Fruit fly (Drosophila melanogaster): ENCODE data around the gene Acp95EF.
A peak's percentile ranks its signal among the peaks of the same experiment; 100 is the strongest.

The Acp95EF gene

DNA sequence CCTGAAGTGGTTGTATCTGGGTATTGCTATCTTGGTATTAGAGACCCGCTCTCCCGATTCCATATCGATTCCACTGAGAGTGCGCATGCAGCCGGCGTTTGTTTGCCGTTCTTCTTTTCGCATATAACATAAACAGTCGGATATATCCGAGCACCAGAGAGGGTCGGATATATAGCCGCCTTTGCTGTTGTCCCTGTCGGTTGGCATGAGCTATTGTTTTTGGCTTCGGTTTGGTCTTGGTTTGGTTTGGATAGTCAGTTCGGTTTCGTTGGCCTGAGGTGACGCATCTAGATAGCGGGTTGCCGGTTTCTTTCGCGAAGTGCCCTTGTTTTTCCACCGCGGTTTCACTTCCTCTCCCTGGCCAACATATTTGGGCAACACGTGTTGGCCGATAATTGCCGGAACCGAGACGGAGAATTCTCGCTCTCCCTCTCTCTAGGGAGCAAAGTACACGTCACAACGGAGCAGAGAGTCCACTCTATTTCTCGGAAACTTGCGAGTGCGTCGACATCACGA lies 44.1 kb downstream of the Acp95EF start, which contains the start of gene Orct2 (continued):
- no peak for TF ChIP-seq trem (tag; optimal IDR thresholded peaks at IDR 0.05)
- no peak for TF ChIP-seq CG8089 (GFP tag; optimal IDR thresholded peaks at IDR 0.05)
- TF ChIP-seq CG14667 (GFP tag; IDR thresholded peaks at IDR 0.05): no peak
- no peak for TF ChIP-seq Bdp1 (GFP tag; optimal IDR thresholded peaks at IDR 0.05)
- TF ChIP-seq Opbp (GFP tag; IDR thresholded peaks at IDR 0.05; ENCODE audit: partially characterized antibody): no peak
- no peak for TF ChIP-seq CG42726 (GFP tag; IDR thresholded peaks at IDR 0.05; ENCODE audit: partially characterized antibody)
- TF ChIP-seq unpg (GFP tag; optimal IDR thresholded peaks at IDR 0.05): no peak
- peak; percentile 58 for TF ChIP-seq exex (tag; optimal IDR thresholded peaks at IDR 0.05)
- peak; percentile 53 for TF ChIP-seq ftz-f1 (GFP tag; optimal IDR thresholded peaks at IDR 0.05)
- 0 out of 3 replicates have a peak, but pooled peaks have one; percentile 5 for TF ChIP-seq z (GFP tag; IDR thresholded peaks at IDR 0.05)
- peak; percentile 15 for TF ChIP-seq CG9727 (GFP tag; optimal IDR thresholded peaks at IDR 0.05)
- TF ChIP-seq Side (GFP tag; optimal IDR thresholded peaks at IDR 0.05): no peak
- TF ChIP-seq luna (GFP tag; optimal IDR thresholded peaks at IDR 0.05): no peak
- TF ChIP-seq stc (GFP tag; IDR thresholded peaks at IDR 0.05): 0 out of 2 replicates have a peak, but pooled peaks have one; percentile 34
- no peak for TF ChIP-seq CG3065 (GFP tag; optimal IDR thresholded peaks at IDR 0.05)
- no peak for TF ChIP-seq wor (GFP tag; IDR thresholded peaks at IDR 0.05)
- peak; percentile 88 for TF ChIP-seq Med (GFP tag)
- peak; percentile 88 for TF ChIP-seq CG10543 (GFP tag; optimal IDR thresholded peaks at IDR 0.05)
- no peak for TF ChIP-seq MESR4 (GFP tag; optimal IDR thresholded peaks at IDR 0.05)
- TF ChIP-seq NC2α (GFP tag; optimal IDR thresholded peaks at IDR 0.05): no peak
- TF ChIP-seq ci (GFP tag; IDR thresholded peaks at IDR 0.05): no peak
- TF ChIP-seq tna (GFP tag; IDR thresholded peaks at IDR 0.05; ENCODE audit: partially characterized antibody): no peak
- TF ChIP-seq CG2875 (GFP tag; optimal IDR thresholded peaks at IDR 0.05): no peak
- no peak for TF ChIP-seq jing (GFP tag; optimal IDR thresholded peaks at IDR 0.05)
- TF ChIP-seq CoRest (tag; optimal IDR thresholded peaks at IDR 0.05): no peak
- no peak for TF ChIP-seq dimm (GFP tag; IDR thresholded peaks at IDR 0.05)
- no peak for TF ChIP-seq vvl (GFP tag; IDR thresholded peaks at IDR 0.05)
- TF ChIP-seq Hr51 (GFP tag; optimal IDR thresholded peaks at IDR 0.05): no peak
- TF ChIP-seq pita (GFP tag; optimal IDR thresholded peaks at IDR 0.05): no peak
- no peak for TF ChIP-seq pan (optimal IDR thresholded peaks at IDR 0.05)
- TF ChIP-seq pan (GFP tag; optimal IDR thresholded peaks at IDR 0.05 in 1 of 2, IDR thresholded peaks at IDR 0.05 in 1 of 2): no peak
- peak; percentile 31; the same call in 1 of the 3 replicates for TF ChIP-seq zen2 (GFP tag; IDR thresholded peaks at IDR 0.05; ENCODE audit: partially characterized antibody)
- no peak for TF ChIP-seq bowl (GFP tag; IDR thresholded peaks at IDR 0.05)
- no peak for TF ChIP-seq pnt (GFP tag; optimal IDR thresholded peaks at IDR 0.05)
- TF ChIP-seq CG13296 (GFP tag; optimal IDR thresholded peaks at IDR 0.05): peak; percentile 33
- TF ChIP-seq sug (tag; optimal IDR thresholded peaks at IDR 0.05): peak; percentile 15
- TF ChIP-seq Sry-δ (GFP tag; optimal IDR thresholded peaks at IDR 0.05): no peak
- TF ChIP-seq prd (optimal IDR thresholded peaks at IDR 0.05): no peak
- peak; percentile 14; the same call in 1 of the 3 replicates for TF ChIP-seq prd (GFP tag; IDR thresholded peaks at IDR 0.05)
- TF ChIP-seq CG10565 (GFP tag; optimal IDR thresholded peaks at IDR 0.05): no peak
- peak; percentile 34 for TF ChIP-seq org-1 (GFP tag; optimal IDR thresholded peaks at IDR 0.05)
- no peak for TF ChIP-seq CG18764 (GFP tag; optimal IDR thresholded peaks at IDR 0.05)
- no peak for TF ChIP-seq esg (GFP tag; conservative IDR thresholded peaks at IDR 0.05)
- TF ChIP-seq NC2β (GFP tag; optimal IDR thresholded peaks at IDR 0.05): no peak
- no peak for TF ChIP-seq CG7839 (tag; optimal IDR thresholded peaks at IDR 0.05)
- no peak for TF ChIP-seq CG11085 (GFP tag; IDR thresholded peaks at IDR 0.05)
- TF ChIP-seq Tbp (GFP tag; optimal IDR thresholded peaks at IDR 0.05): no peak
- peak; percentile 94 for TF ChIP-seq CG10321 (GFP tag; IDR thresholded peaks at IDR 0.05)
- TF ChIP-seq insv (GFP tag; optimal IDR thresholded peaks at IDR 0.05): no peak
- TF ChIP-seq crc (GFP tag; optimal IDR thresholded peaks at IDR 0.05): no peak
- TF ChIP-seq CG15269 (tag; optimal IDR thresholded peaks at IDR 0.05): peak; percentile 15

All from whole organism, embryonic.